Worm (Caenorhabditis elegans): ENCODE results near the gene tram-1.

The tram-1 gene

DNA sequence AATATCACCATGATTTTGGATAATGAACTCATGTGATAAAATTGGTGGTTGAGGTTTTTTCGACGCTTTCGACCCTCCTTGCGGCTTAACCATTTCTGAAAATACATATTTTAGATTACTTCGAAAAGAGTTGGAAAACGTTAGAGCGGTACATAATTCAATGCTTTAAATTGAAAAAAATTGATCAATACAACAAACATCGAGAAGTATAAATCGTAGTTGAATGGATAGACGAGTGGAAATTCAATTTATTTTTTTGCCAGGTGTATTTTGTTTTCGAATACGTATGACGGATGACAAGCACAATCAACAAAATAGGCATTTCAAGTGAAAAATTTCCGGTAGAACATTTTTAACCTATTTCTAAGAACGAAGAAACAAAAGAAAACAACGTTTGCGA is at the start of gene tram-1:
Gene tram-1, minus strand, starts transcription at position 101 of the 400 bp plus-strand sequence.
- TF ChIP-seq aly-1 (tag; optimal IDR thresholded peaks at IDR 0.05) (no peak), hnd-1 (tag; optimal IDR thresholded peaks at IDR 0.05) (no peak), tbx-11 (GFP tag; IDR thresholded peaks at IDR 0.05) (no peak), F13C5.2 (tag; optimal IDR thresholded peaks at IDR 0.05) (no peak), hmbx-1 (tag; optimal IDR thresholded peaks at IDR 0.05) (no peak), pes-1 (GFP tag; IDR thresholded peaks at IDR 0.05) (no peak), hmg-4 (GFP tag; optimal IDR thresholded peaks at IDR 0.05) (no peak), ceh-13 (GFP tag; optimal IDR thresholded peaks at IDR 0.05) (no peak), B0310.2 (tag; optimal IDR thresholded peaks at IDR 0.05) (no peak), sea-1 (GFP tag; conservative IDR thresholded peaks at IDR 0.05) (no peak), flt-1 (GFP tag; IDR thresholded peaks at IDR 0.05) (no peak), ceh-36 (tag; optimal IDR thresholded peaks at IDR 0.05) (no peak), tbx-37 (GFP tag; conservative IDR thresholded peaks at IDR 0.05) (no peak)

DNA sequence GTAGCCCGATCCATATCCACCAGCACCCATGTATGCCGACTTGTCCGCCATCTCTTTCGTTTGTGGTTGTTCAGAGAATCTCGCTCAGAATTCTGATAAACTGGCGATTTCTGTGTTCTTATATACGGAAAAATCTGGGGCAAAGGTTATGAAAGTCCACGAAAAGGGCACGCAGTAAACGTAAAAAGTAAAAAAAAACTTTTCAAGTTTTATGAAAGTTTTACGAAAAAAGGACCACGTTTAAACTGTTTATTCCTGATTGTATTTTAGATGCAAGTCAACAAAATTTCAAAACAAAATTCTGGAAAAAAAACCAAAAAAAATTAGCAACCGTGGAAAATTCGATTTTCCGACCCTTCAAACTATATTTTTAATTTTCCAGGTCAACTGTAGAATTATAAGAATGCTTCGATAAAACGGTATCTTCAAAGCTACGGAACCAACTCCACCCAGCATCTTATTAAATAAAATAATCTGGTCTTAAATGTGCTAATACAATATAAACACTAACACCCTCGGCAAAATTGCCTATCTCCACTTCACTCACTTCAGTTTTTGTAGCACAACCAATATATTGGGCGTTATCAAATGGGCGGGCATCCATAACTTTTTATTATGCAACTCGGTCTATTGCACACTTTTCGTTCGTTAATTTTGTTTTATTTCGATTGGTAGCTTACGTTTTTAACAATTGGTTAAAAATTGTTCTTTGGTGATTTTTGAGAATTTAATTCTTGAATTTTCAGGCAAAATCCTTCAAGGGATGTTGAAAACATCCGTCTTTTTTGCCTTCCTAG is 48.2 kb upstream of the tram-1 start, which contains the start of the genes nspd-7 and Y43C5A.2:
Gene nspd-7, minus strand, starts transcription at position 51 of the 797 bp plus-strand sequence.
Gene Y43C5A.2, plus strand, starts transcription at position 747 of the 797 bp plus-strand sequence.
- TF ChIP-seq hmbx-1 (tag; optimal IDR thresholded peaks at IDR 0.05) (no peak), tbx-37 (GFP tag; conservative IDR thresholded peaks at IDR 0.05) (no peak), flt-1 (GFP tag; IDR thresholded peaks at IDR 0.05) (no peak), aly-1 (tag; optimal IDR thresholded peaks at IDR 0.05) (no peak), pes-1 (GFP tag; IDR thresholded peaks at IDR 0.05) (no peak), sea-1 (GFP tag; conservative IDR thresholded peaks at IDR 0.05) (no peak), B0310.2 (tag; optimal IDR thresholded peaks at IDR 0.05) (no peak), ets-7 (tag; optimal IDR thresholded peaks at IDR 0.05) (no peak), ama-1 (optimal IDR thresholded peaks at IDR 0.05) (no peak), scrt-1 (GFP tag; IDR thresholded peaks at IDR 0.05) (no peak), ceh-13 (GFP tag; optimal IDR thresholded peaks at IDR 0.05) (no peak), hnd-1 (tag; optimal IDR thresholded peaks at IDR 0.05) (no peak), ceh-36 (tag; optimal IDR thresholded peaks at IDR 0.05) (no peak), F13C5.2 (tag; optimal IDR thresholded peaks at IDR 0.05) (no peak)

ce11 chrIV:10262882-10263281 is 41.8 kb upstream of the tram-1 start:
- 0 out of 2 replicates have a peak, but pooled peaks have one; percentile 27 for TF ChIP-seq flt-1 (GFP tag; IDR thresholded peaks at IDR 0.05)

ce11 chrIV:10261061-10261460 is 40.0 kb upstream of the tram-1 start:
- TF ChIP-seq tbx-11 (GFP tag; IDR thresholded peaks at IDR 0.05) = no peak
- no peak for TF ChIP-seq F13C5.2 (tag; optimal IDR thresholded peaks at IDR 0.05)
- TF ChIP-seq ets-7 (tag; optimal IDR thresholded peaks at IDR 0.05) = no peak
- no peak for TF ChIP-seq aly-1 (tag; optimal IDR thresholded peaks at IDR 0.05)
- no peak for TF ChIP-seq ceh-13 (GFP tag; optimal IDR thresholded peaks at IDR 0.05)
- no peak for TF ChIP-seq tra-4 (tag; optimal IDR thresholded peaks at IDR 0.05)
- no peak for TF ChIP-seq tbx-37 (GFP tag; conservative IDR thresholded peaks at IDR 0.05)
- no peak for TF ChIP-seq flt-1 (GFP tag; IDR thresholded peaks at IDR 0.05)
- TF ChIP-seq ama-1 (optimal IDR thresholded peaks at IDR 0.05) = no peak
- TF ChIP-seq sea-1 (GFP tag; conservative IDR thresholded peaks at IDR 0.05) = no peak
- no peak for TF ChIP-seq hnd-1 (tag; optimal IDR thresholded peaks at IDR 0.05)
- no peak for TF ChIP-seq scrt-1 (GFP tag; IDR thresholded peaks at IDR 0.05)
- no peak for TF ChIP-seq pes-1 (GFP tag; IDR thresholded peaks at IDR 0.05)
- TF ChIP-seq ceh-36 (tag; optimal IDR thresholded peaks at IDR 0.05) = no peak
- TF ChIP-seq B0310.2 (tag; optimal IDR thresholded peaks at IDR 0.05) = no peak

ce11 chrIV:10259557-10259956 is 38.5 kb upstream of the tram-1 start, which contains the start of gene F01G10.9:
Gene F01G10.9, minus strand, starts transcription at chrIV:10259657.
- TF ChIP-seq tra-4 (tag; optimal IDR thresholded peaks at IDR 0.05) = no peak

DNA sequence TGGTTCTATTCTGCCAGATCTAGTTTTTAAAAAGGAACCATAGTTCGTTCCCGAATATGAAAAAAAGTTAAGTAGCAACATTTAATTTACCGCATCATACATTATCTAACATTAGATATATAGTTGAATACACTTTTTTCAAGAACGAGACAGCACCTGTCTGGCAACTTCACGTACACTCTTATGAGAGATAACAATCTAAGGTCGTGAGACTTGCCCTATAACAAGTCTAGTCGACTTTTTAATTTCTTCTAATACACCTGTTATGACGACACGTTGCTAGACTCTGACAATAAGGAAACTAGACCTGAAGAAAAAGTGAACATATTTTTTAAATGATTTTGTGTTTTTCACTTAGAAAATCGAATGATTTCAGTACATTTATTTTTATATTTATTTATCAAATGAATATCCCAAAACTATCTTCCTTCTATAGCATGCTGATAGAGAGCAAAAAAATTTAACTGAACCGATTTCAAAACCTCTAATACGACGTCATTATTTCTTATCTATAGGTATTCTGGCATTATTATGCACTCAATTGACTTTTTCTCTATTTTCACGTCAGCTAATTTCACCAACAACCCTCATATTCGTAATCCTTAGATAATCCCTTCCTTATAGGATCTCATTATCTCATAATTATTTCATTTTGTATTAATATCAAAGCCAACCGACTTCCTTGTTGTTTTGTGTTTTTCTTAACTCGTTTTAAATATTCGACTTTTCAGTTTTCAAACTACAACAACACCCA is 32.0 kb upstream of the tram-1 start:
- no peak for TF ChIP-seq F13C5.2 (tag; optimal IDR thresholded peaks at IDR 0.05)
- TF ChIP-seq hmbx-1 (tag; optimal IDR thresholded peaks at IDR 0.05) = no peak
- TF ChIP-seq sea-1 (GFP tag; conservative IDR thresholded peaks at IDR 0.05) = no peak
- no peak for TF ChIP-seq pes-1 (GFP tag; IDR thresholded peaks at IDR 0.05)
- no peak for TF ChIP-seq B0310.2 (tag; optimal IDR thresholded peaks at IDR 0.05)
- TF ChIP-seq hmg-4 (GFP tag; optimal IDR thresholded peaks at IDR 0.05) = no peak
- no peak for TF ChIP-seq flt-1 (GFP tag; IDR thresholded peaks at IDR 0.05)
- no peak for TF ChIP-seq ceh-36 (tag; optimal IDR thresholded peaks at IDR 0.05)
- TF ChIP-seq ceh-13 (GFP tag; optimal IDR thresholded peaks at IDR 0.05) = no peak
- no peak for TF ChIP-seq ama-1 (optimal IDR thresholded peaks at IDR 0.05)
- TF ChIP-seq scrt-1 (GFP tag; IDR thresholded peaks at IDR 0.05) = no peak
- no peak for TF ChIP-seq aly-1 (tag; optimal IDR thresholded peaks at IDR 0.05)
- no peak for TF ChIP-seq hnd-1 (tag; optimal IDR thresholded peaks at IDR 0.05)
- no peak for TF ChIP-seq tra-4 (tag; optimal IDR thresholded peaks at IDR 0.05)
- TF ChIP-seq tbx-37 (GFP tag; conservative IDR thresholded peaks at IDR 0.05) = no peak

DNA sequence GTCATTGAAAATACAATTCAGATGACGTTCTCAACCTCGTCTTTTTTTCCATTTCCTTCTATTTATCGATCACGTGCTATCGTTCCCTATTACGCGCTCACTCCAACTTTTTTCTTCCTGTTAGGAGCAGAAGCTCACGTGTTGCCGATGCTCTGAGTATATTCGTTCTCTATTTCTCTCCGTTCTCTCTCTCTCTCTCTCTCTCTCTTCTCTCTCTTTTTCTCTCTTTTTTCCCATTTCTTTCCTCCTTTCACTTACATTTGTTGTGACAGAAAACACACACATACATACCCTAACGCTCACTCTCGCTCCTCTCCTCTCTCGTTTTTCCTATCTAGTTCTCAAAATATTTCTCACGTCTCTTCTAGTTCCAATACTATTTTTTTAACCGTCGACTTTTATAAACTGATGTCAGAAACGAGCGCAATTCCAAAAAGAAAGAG is 31.3 kb upstream of the tram-1 start:
- no peak for TF ChIP-seq tra-4 (tag; optimal IDR thresholded peaks at IDR 0.05)
- no peak for TF ChIP-seq hmbx-1 (tag; optimal IDR thresholded peaks at IDR 0.05)
- TF ChIP-seq ceh-36 (tag; optimal IDR thresholded peaks at IDR 0.05) = no peak
- TF ChIP-seq ama-1 (optimal IDR thresholded peaks at IDR 0.05) = no peak
- no peak for TF ChIP-seq F13C5.2 (tag; optimal IDR thresholded peaks at IDR 0.05)
- no peak for TF ChIP-seq pes-1 (GFP tag; IDR thresholded peaks at IDR 0.05)
- TF ChIP-seq hnd-1 (tag; optimal IDR thresholded peaks at IDR 0.05) = no peak
- no peak for TF ChIP-seq sea-1 (GFP tag; conservative IDR thresholded peaks at IDR 0.05)
- TF ChIP-seq flt-1 (GFP tag; IDR thresholded peaks at IDR 0.05) = no peak
- TF ChIP-seq tbx-37 (GFP tag; conservative IDR thresholded peaks at IDR 0.05) = no peak
- no peak for TF ChIP-seq ceh-13 (GFP tag; optimal IDR thresholded peaks at IDR 0.05)
- no peak for TF ChIP-seq aly-1 (tag; optimal IDR thresholded peaks at IDR 0.05)
- TF ChIP-seq tbx-11 (GFP tag; IDR thresholded peaks at IDR 0.05) = no peak
- no peak for TF ChIP-seq scrt-1 (GFP tag; IDR thresholded peaks at IDR 0.05)
- no peak for TF ChIP-seq B0310.2 (tag; optimal IDR thresholded peaks at IDR 0.05)
- no peak for TF ChIP-seq ets-7 (tag; optimal IDR thresholded peaks at IDR 0.05)
- TF ChIP-seq hmg-4 (GFP tag; optimal IDR thresholded peaks at IDR 0.05) = no peak

All from whole organism, early embryonic.